Worm (Caenorhabditis elegans) whole organism, L4 larva: ENCODE measurements around the gene nhr-182.

Experiments used
- F10B5.3 ChIP-seq: sonication (generic microtip); optimal IDR thresholded peaks from 2 replicates; lab custom pipeline; 2016; ENCODE audit warnings: mild to moderate bottlenecking, missing genetic modification characterization, missing compliant biosample characterization
- F37D6.2 ChIP-seq: sonication (generic microtip); optimal IDR thresholded peaks from 2 replicates; lab custom pipeline; 2016; ENCODE audit warnings: mild to moderate bottlenecking, missing genetic modification characterization, missing compliant biosample characterization
- R02D3.7 ChIP-seq: fragments of 150-350 bp; sonication (generic microtip); optimal IDR thresholded peaks from 3 replicates; lab custom pipeline; 2014; ENCODE audit warnings: missing biosample characterization, missing genetic modification characterization
- T20F7.1 ChIP-seq: fragments of 200-800 bp; sonication (Bioruptor generic); optimal IDR thresholded peaks from 2 replicates; lab custom pipeline; 2018; ENCODE audit warnings: mild to moderate bottlenecking, missing genetic modification characterization, missing compliant biosample characterization
- ZK337.2 ChIP-seq: fragments of 200-800 bp; sonication (Bioruptor generic); IDR thresholded peaks from 2 replicates; pipeline ENCODE4 v1.3.6; 2022; ENCODE audit warnings: missing genetic modification reagents, missing genetic modification characterization, missing compliant biosample characterization
- aha-1 ChIP-seq: fragments of 150-350 bp; peaks from one replicate; lab custom pipeline; 2014; ENCODE audit warnings: missing biosample characterization, missing genetic modification characterization
- ceh-20 ChIP-seq: fragments of 200-800 bp; sonication (Bioruptor generic); IDR thresholded peaks from 2 replicates; pipeline ENCODE4 v1.3.6; 2022; ENCODE audit warnings: missing genetic modification reagents, missing genetic modification characterization, missing compliant biosample characterization
- ceh-28 ChIP-seq: fragments of 150-350 bp; optimal IDR thresholded peaks from 2 replicates; lab custom pipeline; 2014; ENCODE audit warnings: missing biosample characterization, missing genetic modification reagents, missing genetic modification characterization
- ceh-32 ChIP-seq: sonication (generic microtip); optimal IDR thresholded peaks from 2 replicates; lab custom pipeline; 2016; ENCODE audit warnings: mild to moderate bottlenecking, missing genetic modification characterization, missing compliant biosample characterization; ENCODE audit not compliant: poor library complexity
- ceh-82 ChIP-seq: sonication (generic microtip); optimal IDR thresholded peaks from 2 replicates; lab custom pipeline; 2017; ENCODE audit warnings: missing biosample characterization, missing genetic modification characterization
- ces-1 ChIP-seq: fragments of 150-350 bp; sonication (generic microtip); optimal IDR thresholded peaks from 4 replicates; lab custom pipeline; 2014; ENCODE audit warnings: missing biosample characterization, missing genetic modification reagents, missing genetic modification characterization
- cey-2 ChIP-seq: sonication (generic microtip); optimal IDR thresholded peaks from 3 replicates; lab custom pipeline; 2017; ENCODE audit warnings: missing genetic modification characterization, mild to moderate bottlenecking, missing compliant biosample characterization, antibody characterized with exemption, borderline replicate concordance; ENCODE audit not compliant: insufficient read depth
- daf-16 ChIP-seq, 3 experiments: sonication (generic microtip); optimal IDR thresholded peaks; 2 replicates each; lab custom pipeline; 2016 to 2017; ENCODE audit warnings: missing genetic modification characterization in 3 of 3, missing genetic modification reagents in 3 of 3, mild to moderate bottlenecking in 2 of 3, missing compliant biosample characterization in 2 of 3, missing biosample characterization in 1 of 3, moderate library complexity in 1 of 3
- daf-8 ChIP-seq: fragments of 200-800 bp; sonication (Bioruptor generic); IDR thresholded peaks from 2 replicates; pipeline ENCODE4 v1.3.6; 2022; ENCODE audit warnings: missing genetic modification characterization, missing compliant biosample characterization
- dmd-6 ChIP-seq: fragments of 200-800 bp; sonication (Bioruptor generic); IDR thresholded peaks from 2 replicates; pipeline ENCODE4 v1.3.6; 2022; ENCODE audit warnings: missing genetic modification reagents, missing genetic modification characterization, missing compliant biosample characterization
- dve-1 ChIP-seq: sonication (generic microtip); optimal IDR thresholded peaks from 2 replicates; lab custom pipeline; 2017; ENCODE audit warnings: antibody characterized with exemption, mild to moderate bottlenecking, missing genetic modification characterization, missing compliant biosample characterization; ENCODE audit not compliant: insufficient read depth
- gei-8 ChIP-seq: fragments of 200-800 bp; sonication (Bioruptor generic); optimal IDR thresholded peaks from 2 replicates; lab custom pipeline; 2018; ENCODE audit warnings: mild to moderate bottlenecking, missing genetic modification characterization, missing compliant biosample characterization
- lin-15B ChIP-seq: fragments of 150-350 bp; sonication (generic microtip); optimal IDR thresholded peaks from 3 replicates; lab custom pipeline; 2014; ENCODE audit warnings: missing biosample characterization, missing genetic modification characterization
- lin-39 ChIP-seq: fragments of 150-350 bp; optimal IDR thresholded peaks from 2 replicates; lab custom pipeline; 2014; ENCODE audit warnings: missing biosample characterization, missing genetic modification reagents, missing genetic modification characterization
- lsy-2 ChIP-seq, 2 experiments: fragments of 150-350 bp in 1 of 2; sonication (generic microtip) in 1 of 2; optimal IDR thresholded peaks; 2 replicates each; lab custom pipeline; 2014 to 2017; ENCODE audit warnings: missing biosample characterization in 2 of 2, missing genetic modification characterization in 2 of 2
- madf-5 ChIP-seq, 2 experiments: fragments of 200-800 bp; sonication (Bioruptor generic); IDR thresholded peaks; 2 replicates each; pipeline ENCODE4 v1.3.6; 2022; ENCODE audit warnings: missing compliant biosample characterization in 2 of 2, missing genetic modification characterization in 2 of 2
- mep-1 ChIP-seq: fragments of 150-350 bp; sonication (generic microtip); optimal IDR thresholded peaks from 3 replicates; lab custom pipeline; 2014; ENCODE audit warnings: missing biosample characterization, missing genetic modification characterization
- mxl-3 ChIP-seq: fragments of 200-800 bp; sonication (Bioruptor generic); optimal IDR thresholded peaks from 2 replicates; lab custom pipeline; 2018; ENCODE audit warnings: mild to moderate bottlenecking, missing genetic modification characterization, missing compliant biosample characterization
- nhr-28 ChIP-seq: fragments of 150-350 bp; optimal IDR thresholded peaks from 2 replicates; lab custom pipeline; 2014; ENCODE audit warnings: missing biosample characterization, missing genetic modification characterization
- pqm-1 ChIP-seq: sonication (generic microtip); optimal IDR thresholded peaks from 2 replicates; lab custom pipeline; 2017; ENCODE audit warnings: missing biosample characterization, missing genetic modification characterization
- saeg-2 ChIP-seq: fragments of 200-800 bp; sonication (Bioruptor generic); IDR thresholded peaks from 2 replicates; pipeline ENCODE4 v1.3.6; 2022; ENCODE audit warnings: missing genetic modification reagents, missing genetic modification characterization, missing compliant biosample characterization
- snpc-4 ChIP-seq: fragments of 150-350 bp; optimal IDR thresholded peaks from 2 replicates; lab custom pipeline; 2014; ENCODE audit warnings: missing biosample characterization, missing genetic modification characterization
- tag-97 ChIP-seq: fragments of 200-800 bp; sonication (Bioruptor generic); IDR thresholded peaks from 2 replicates; pipeline ENCODE4 v1.3.6; 2022; ENCODE audit warnings: missing genetic modification characterization, missing compliant biosample characterization
- unc-130 ChIP-seq: sonication (generic microtip); optimal IDR thresholded peaks from 2 replicates; lab custom pipeline; 2016; ENCODE audit warnings: missing genetic modification reagents, missing genetic modification characterization, missing compliant biosample characterization
- unc-62 ChIP-seq, 3 experiments: fragments of 150-350 bp in 1 of 3; sonication (generic microtip); optimal IDR thresholded peaks in 2 of 3; peaks in 1 of 3; 1 replicate in 1 of 3; 2 replicates in 2 of 3; lab custom pipeline; 2014 to 2017; ENCODE audit warnings: missing biosample characterization in 3 of 3, missing genetic modification characterization in 3 of 3, missing genetic modification reagents in 3 of 3, missing genotype in 1 of 3
- zfp-3 ChIP-seq: fragments of 200-800 bp; sonication (Bioruptor generic); conservative IDR thresholded peaks from 2 replicates; pipeline ENCODE4 v1.3.6; 2022; ENCODE audit warnings: missing genetic modification reagents, missing genetic modification characterization, missing compliant biosample characterization
- zip-11 ChIP-seq: fragments of 200-800 bp; sonication (Bioruptor generic); IDR thresholded peaks from 2 replicates; pipeline ENCODE4 v1.3.6; 2022; ENCODE audit warnings: missing genetic modification characterization, missing compliant biosample characterization
- ztf-7 ChIP-seq: fragments of 150-350 bp; optimal IDR thresholded peaks from 2 replicates; lab custom pipeline; 2014; ENCODE audit warnings: missing biosample characterization, missing genetic modification characterization

Gene nhr-182

DNA sequence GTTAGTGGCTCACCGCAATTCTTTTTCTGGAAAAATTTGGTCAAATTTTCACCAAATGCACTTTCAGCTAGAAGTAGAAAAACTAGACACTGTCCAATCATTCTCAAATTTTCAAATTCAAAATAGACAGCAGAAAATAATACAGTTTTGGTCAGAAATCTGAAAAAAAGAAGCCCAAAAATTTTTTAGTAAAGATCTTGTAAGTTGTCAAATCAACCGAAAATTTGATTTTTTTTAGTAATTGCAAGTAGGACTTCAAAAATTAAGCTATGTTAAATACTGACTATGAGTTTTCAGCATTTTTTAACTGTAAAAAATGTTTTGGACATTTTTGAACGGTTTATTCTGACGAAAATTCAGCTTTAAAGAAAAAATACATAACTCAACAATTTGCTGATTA, 41.2 kb upstream of the nhr-182 start, which contains the start of gene Y19D10B.8:
Y19D10B.8 (minus strand) TSS at position 101 of the 400 bp plus-strand sequence.
- no peak for TF ChIP-seq snpc-4
- TF ChIP-seq madf-5 (GFP tag; IDR thresholded peaks at IDR 0.05; lab: Robert Waterston, UW): no peak
- TF ChIP-seq ces-1 (GFP tag; lab: Kevin White, UChicago): no peak
- TF ChIP-seq mep-1: no peak
- no peak for TF ChIP-seq ceh-28 (tag; lab: Kevin White, UChicago)
- no peak for TF ChIP-seq F10B5.3 (tag; lab: Kevin White, UChicago)
- no peak for TF ChIP-seq F37D6.2 (tag; lab: Kevin White, UChicago)
- TF ChIP-seq daf-8 (GFP tag; lab: Robert Waterston, UW): no peak
- TF ChIP-seq pqm-1 (tag; lab: Kevin White, UChicago): no peak
- no peak for TF ChIP-seq ceh-20 (GFP tag; lab: Robert Waterston, UW)
- no peak for TF ChIP-seq unc-130 (GFP tag; lab: Kevin White, UChicago)
- no peak for TF ChIP-seq R02D3.7 (tag; lab: Kevin White, UChicago)
- TF ChIP-seq lin-15B (tag; lab: Kevin White, UChicago): no peak
- no peak for TF ChIP-seq ZK337.2 (GFP tag; lab: Robert Waterston, UW)
- no peak for TF ChIP-seq saeg-2
- no peak for TF ChIP-seq lin-39 (tag; lab: Kevin White, UChicago)
- no peak for TF ChIP-seq ceh-32 (tag; lab: Kevin White, UChicago)
- TF ChIP-seq ceh-82: no peak
- TF ChIP-seq cey-2 (tag; lab: Kevin White, UChicago): no peak

DNA sequence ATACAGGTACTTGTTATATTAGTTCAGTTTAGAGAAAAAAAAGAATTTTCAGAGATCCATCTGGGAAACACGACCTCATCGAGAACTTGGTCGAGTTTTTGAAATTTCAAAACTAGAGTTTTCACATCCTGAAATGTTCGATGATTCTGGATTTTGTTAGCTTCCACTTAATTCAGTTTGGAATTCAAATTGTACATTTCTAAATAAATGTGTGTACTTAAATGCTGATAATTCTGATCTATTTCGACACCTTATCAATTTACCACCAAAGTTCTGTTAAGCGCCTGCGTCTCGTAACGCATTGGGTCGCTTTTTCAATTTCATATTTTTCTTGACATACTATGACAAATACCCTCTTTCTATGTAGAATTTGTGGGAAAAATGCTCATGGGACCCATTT, 34.9 kb upstream of the nhr-182 start, which contains the start of gene nhr-226:
nhr-226 (plus strand) TSS at position 301 of the 400 bp plus-strand sequence.
- peak; percentile 13 for TF ChIP-seq pqm-1 (tag; lab: Kevin White, UChicago)
- TF ChIP-seq unc-62 (GFP tag; optimal IDR thresholded peaks at IDR 0.05 in 1 of 2; lab: Kevin White, UChicago): no peak
- TF ChIP-seq unc-62 (tag; optimal IDR thresholded peaks at IDR 0.05; lab: Kevin White, UChicago): no peak
- TF ChIP-seq ceh-28 (tag; lab: Kevin White, UChicago): no peak

ce11 chrV:2292240-2292639, 32.5 kb upstream of the nhr-182 start, which contains the start of gene nhr-115:
Gene nhr-115, plus strand, starts transcription at chrV:2292540.
- TF ChIP-seq madf-5 (GFP tag; IDR thresholded peaks at IDR 0.05; lab: Robert Waterston, UW): no peak
- TF ChIP-seq ztf-7: no peak
- TF ChIP-seq nhr-28: peak; percentile 41
- TF ChIP-seq aha-1 (tag; lab: Kevin White, UChicago): no peak
- no peak for TF ChIP-seq F37D6.2 (tag; lab: Kevin White, UChicago)
- no peak for TF ChIP-seq tag-97 (GFP tag; lab: Robert Waterston, UW)
- TF ChIP-seq zfp-3 (GFP tag; lab: Robert Waterston, UW): no peak
- TF ChIP-seq gei-8 (GFP tag; lab: Kevin White, UChicago): no peak
- TF ChIP-seq lsy-2 (tag; optimal IDR thresholded peaks at IDR 0.05; lab: Kevin White, UChicago): no peak
- TF ChIP-seq mxl-3 (GFP tag; lab: Kevin White, UChicago): no peak
- TF ChIP-seq dmd-6 (GFP tag; lab: Robert Waterston, UW): peak; percentile 26; the same call in 1 of the 2 replicates
- TF ChIP-seq pqm-1 (tag; lab: Kevin White, UChicago): peak; percentile 14
- TF ChIP-seq daf-16 (GFP tag; optimal IDR thresholded peaks at IDR 0.05; lab: Kevin White, UChicago): no peak
- no peak for TF ChIP-seq daf-16 (tag; optimal IDR thresholded peaks at IDR 0.05; lab: Kevin White, UChicago)
- no peak for TF ChIP-seq zip-11 (GFP tag; lab: Robert Waterston, UW)
- TF ChIP-seq, all 104 proteins: peak for 3

ce11 chrV:2290329-2290728, 30.6 kb upstream of the nhr-182 start, which contains the start of gene nhr-225:
Gene nhr-225, minus strand, starts transcription at chrV:2290474.
- no peak for TF ChIP-seq T20F7.1 (GFP tag; lab: Kevin White, UChicago)
- TF ChIP-seq dve-1 (tag; lab: Kevin White, UChicago): peak; percentile 8
